Fruit fly (Drosophila melanogaster): ENCODE data around the gene Vps45.

Vps45 gene

DNA sequence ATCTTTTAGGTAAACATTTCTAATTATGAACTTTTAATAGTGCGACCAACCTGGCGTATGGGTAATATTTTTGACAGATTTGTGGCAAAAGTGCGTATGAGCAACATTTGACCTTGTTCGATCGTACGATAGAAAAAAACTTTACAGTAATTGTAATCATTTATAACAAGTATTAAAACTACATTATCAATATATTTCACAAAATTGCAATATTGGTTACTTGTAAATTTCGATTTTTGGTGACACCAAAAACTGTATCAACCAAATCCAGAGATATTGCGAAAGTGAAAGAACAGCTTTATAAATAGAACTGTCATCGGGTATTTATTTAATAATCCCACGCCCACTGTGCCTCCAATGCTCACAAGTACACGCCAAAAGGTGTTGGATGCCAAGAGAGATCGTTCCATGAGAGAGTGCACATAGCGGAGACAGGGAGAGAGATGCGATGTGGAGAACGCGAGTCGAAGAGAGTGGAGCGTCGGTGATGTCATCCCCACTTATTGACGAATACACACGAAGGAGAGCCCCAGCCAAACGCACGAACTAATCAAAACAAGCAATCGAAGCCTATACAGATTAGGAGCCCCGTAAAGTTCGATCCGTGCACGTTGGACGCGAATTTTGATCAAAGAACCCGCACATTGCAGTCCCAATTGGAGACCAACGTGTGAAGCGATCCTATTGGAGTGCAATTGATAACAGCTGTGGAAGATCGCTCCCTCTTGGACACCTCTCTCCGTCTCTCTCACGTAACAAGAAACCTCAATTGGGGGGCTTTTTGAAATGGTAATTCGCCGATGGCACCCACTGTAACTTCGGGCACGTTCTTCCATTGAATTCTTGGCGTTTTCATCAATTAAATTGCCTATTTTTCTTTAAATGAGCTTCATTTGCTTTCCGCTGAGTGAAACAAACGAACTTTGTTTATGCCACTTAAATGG lies 30.3 kb upstream of the Vps45 start (continued):
- TF ChIP-seq Vsx1 (GFP tag; optimal IDR thresholded peaks at IDR 0.05) (peak; percentile 93), lmd (GFP tag; IDR thresholded peaks at IDR 0.05) (peak; percentile 94), Deaf1 (tag; optimal IDR thresholded peaks at IDR 0.05) (peak; percentile 81), Stat92E (GFP tag; optimal IDR thresholded peaks at IDR 0.05) (peak in 1 of 3 experiments; percentile 51), CG4730 (GFP tag; IDR thresholded peaks at IDR 0.05) (peak; percentile 80), zfh2 (GFP tag; optimal IDR thresholded peaks at IDR 0.05) (peak; percentile 95), rib (GFP tag; IDR thresholded peaks at IDR 0.05) (no peak; the same call in 1 of the 2 replicates), BEAF-32 (GFP tag; optimal IDR thresholded peaks at IDR 0.05) (peak; percentile 11), tgo (GFP tag; IDR thresholded peaks at IDR 0.05) (peak; percentile 92), mam (GFP tag; optimal IDR thresholded peaks at IDR 0.05) (peak; percentile 92), CG17385 (GFP tag; optimal IDR thresholded peaks at IDR 0.05) (peak; percentile 93), CG31441 (GFP tag; IDR thresholded peaks at IDR 0.05) (peak; percentile 96), pum (GFP tag; optimal IDR thresholded peaks at IDR 0.05) (peak; percentile 91), CHES-1-like (GFP tag; optimal IDR thresholded peaks at IDR 0.05) (peak; percentile 92), grn (GFP tag; optimal IDR thresholded peaks at IDR 0.05) (peak; percentile 38), C15 (GFP tag; IDR thresholded peaks at IDR 0.05) (peak; percentile 71; the same call in 2 of the 3 replicates), bsh (GFP tag; optimal IDR thresholded peaks at IDR 0.05) (peak; percentile 83 to 96), Rfx (GFP tag; IDR thresholded peaks at IDR 0.05) (peak; percentile 93), MESR4 (GFP tag; optimal IDR thresholded peaks at IDR 0.05) (peak; percentile 16), Dbx (GFP tag; IDR thresholded peaks at IDR 0.05) (peak; percentile 82), HLH54F (GFP tag; optimal IDR thresholded peaks at IDR 0.05) (peak; percentile 95), twi (tag; optimal IDR thresholded peaks at IDR 0.05) (peak; percentile 87), CG1602 (GFP tag; optimal IDR thresholded peaks at IDR 0.05) (peak; percentile 94), pros (GFP tag; optimal IDR thresholded peaks at IDR 0.05) (peak; percentile 99), CG18011 (GFP tag; optimal IDR thresholded peaks at IDR 0.05) (peak; percentile 88), Antp (GFP tag; optimal IDR thresholded peaks at IDR 0.05) (peak; percentile 87), CG14014 (GFP tag; IDR thresholded peaks at IDR 0.05) (peak; percentile 89), CG2199 (GFP tag; IDR thresholded peaks at IDR 0.05) (no peak; the same call in 2 of the 3 replicates), jing (GFP tag; optimal IDR thresholded peaks at IDR 0.05) (peak; percentile 92), tio (GFP tag; optimal IDR thresholded peaks at IDR 0.05) (peak; percentile 97), Usf (GFP tag; optimal IDR thresholded peaks at IDR 0.05) (peak; percentile 96), dan (GFP tag; IDR thresholded peaks at IDR 0.05) (peak; percentile 39; the same call in 1 of the 2 replicates), CG9876 (GFP tag; optimal IDR thresholded peaks at IDR 0.05) (peak; percentile 67), Hr51 (GFP tag; optimal IDR thresholded peaks at IDR 0.05) (peak; percentile 91 to 98), br (optimal IDR thresholded peaks at IDR 0.05) (no peak), pb (GFP tag; optimal IDR thresholded peaks at IDR 0.05) (peak; percentile 91), Trl (optimal IDR thresholded peaks at IDR 0.05) (peak; percentile 93 to 95), Trl (GFP tag; optimal IDR thresholded peaks at IDR 0.05) (peak; percentile 93), dimm (GFP tag; IDR thresholded peaks at IDR 0.05) (peak; percentile 40), Doc3 (GFP tag; IDR thresholded peaks at IDR 0.05; ENCODE audit: partially characterized antibody) (0 out of 3 replicates have a peak, but pooled peaks have one; percentile 19), TFAM (GFP tag; optimal IDR thresholded peaks at IDR 0.05) (peak; percentile 69), CG10654 (GFP tag; optimal IDR thresholded peaks at IDR 0.05) (peak; percentile 95), sima (GFP tag; optimal IDR thresholded peaks at IDR 0.05) (peak; percentile 78), CG12071 (GFP tag; optimal IDR thresholded peaks at IDR 0.05) (peak; percentile 92), CG4360 (GFP tag; IDR thresholded peaks at IDR 0.05) (0 out of 2 replicates have a peak, but pooled peaks have one; percentile 41), Ravus (GFP tag; IDR thresholded peaks at IDR 0.05) (peak; percentile 56), CG34376 (GFP tag; optimal IDR thresholded peaks at IDR 0.05) (peak; percentile 96), CG4328 (GFP tag; optimal IDR thresholded peaks at IDR 0.05) (peak; percentile 98), CrebB (tag; optimal IDR thresholded peaks at IDR 0.05) (peak; percentile 83)

Data from whole organism, embryonic.